Fruit fly (Drosophila melanogaster) whole organism, embryonic: ENCODE data around the gene His3.3A.

ENCODE experiments used
- Antp ChIP-seq: fragments of 200-800 bp; sonication (Bioruptor generic); optimal IDR thresholded peaks from 3 replicates; lab custom pipeline; 2016; ENCODE audit warnings: missing biosample characterization, missing genetic modification characterization
- CG10543 ChIP-seq: fragments of 200-800 bp; sonication (Bioruptor generic); optimal IDR thresholded peaks from 3 replicates; lab custom pipeline; 2017; ENCODE audit warnings: missing biosample characterization, mild to moderate bottlenecking, missing genetic modification characterization, moderate library complexity
- CG15479 ChIP-seq: fragments of 200-800 bp; sonication (Bioruptor generic); optimal IDR thresholded peaks from 3 replicates; lab custom pipeline; 2019; ENCODE audit warnings: missing biosample characterization, mild to moderate bottlenecking, missing genetic modification characterization, moderate library complexity
- CG16815 ChIP-seq: fragments of 200-800 bp; sonication (Bioruptor generic); optimal IDR thresholded peaks from 3 replicates; lab custom pipeline; 2017; ENCODE audit warnings: missing biosample characterization, mild to moderate bottlenecking, missing genetic modification characterization
- CG30403 ChIP-seq: fragments of 200-800 bp; sonication (Bioruptor generic); optimal IDR thresholded peaks from 3 replicates; lab custom pipeline; 2016; ENCODE audit warnings: missing biosample characterization, missing genetic modification characterization
- CG31224 ChIP-seq: fragments of 200-800 bp; sonication (Bioruptor generic); IDR thresholded peaks from 2 replicates; pipeline ENCODE4 v1.3.6; 2022; ENCODE audit warnings: missing biosample characterization, missing genetic modification characterization
- CG31388 ChIP-seq: fragments of 200-800 bp; sonication (Bioruptor generic); optimal IDR thresholded peaks from 2 replicates; lab custom pipeline; 2016; ENCODE audit warnings: missing biosample characterization, missing genetic modification characterization
- CG3163 ChIP-seq: fragments of 200-800 bp; sonication (Bioruptor generic); optimal IDR thresholded peaks from 3 replicates; lab custom pipeline; 2016; ENCODE audit warnings: missing biosample characterization, missing genetic modification characterization
- CG3995 ChIP-seq: fragments of 200-800 bp; sonication (Bioruptor generic); optimal IDR thresholded peaks from 3 replicates; lab custom pipeline; 2016; ENCODE audit warnings: missing biosample characterization, missing genetic modification characterization
- CG4730 ChIP-seq: fragments of 200-800 bp; sonication (Bioruptor generic); IDR thresholded peaks from 2 replicates; pipeline ENCODE4 v1.3.6; 2022; ENCODE audit warnings: missing biosample characterization, missing genetic modification characterization
- CG5180 ChIP-seq: fragments of 200-800 bp; sonication (Bioruptor generic); optimal IDR thresholded peaks from 3 replicates; lab custom pipeline; 2017; ENCODE audit warnings: missing biosample characterization, missing genetic modification characterization, mild to moderate bottlenecking, moderate library complexity, missing genetic modification reagents
- CG5245 ChIP-seq: fragments of 200-800 bp; sonication (Bioruptor generic); optimal IDR thresholded peaks from 3 replicates; lab custom pipeline; 2016; ENCODE audit warnings: missing biosample characterization, missing genetic modification characterization
- CG5953 ChIP-seq: fragments of 200-800 bp; sonication (Bioruptor generic); IDR thresholded peaks from 2 replicates; pipeline ENCODE4 v1.3.6; 2022; ENCODE audit warnings: missing biosample characterization, missing genetic modification characterization
- CG6654 ChIP-seq: fragments of 200-800 bp; sonication (Bioruptor generic); optimal IDR thresholded peaks from 2 replicates; lab custom pipeline; 2017; ENCODE audit warnings: missing biosample characterization, mild to moderate bottlenecking, missing genetic modification characterization
- CG7786 ChIP-seq: fragments of 200-800 bp; sonication (Bioruptor generic); optimal IDR thresholded peaks from 2 replicates; lab custom pipeline; 2016; ENCODE audit warnings: missing biosample characterization, missing genetic modification characterization
- CG9215 ChIP-seq: fragments of 200-800 bp; sonication (Bioruptor generic); IDR thresholded peaks from 2 replicates; pipeline ENCODE4 v1.3.6; 2022; ENCODE audit warnings: missing biosample characterization, missing genetic modification characterization
- CG9797 ChIP-seq: fragments of 200-800 bp; sonication (Bioruptor generic); optimal IDR thresholded peaks from 3 replicates; lab custom pipeline; 2018; ENCODE audit warnings: missing biosample characterization, mild to moderate bottlenecking, missing genetic modification characterization
- Drgx ChIP-seq: fragments of 200-800 bp; sonication (Bioruptor generic); IDR thresholded peaks from 2 replicates; pipeline ENCODE4 v1.3.6; 2022; ENCODE audit warnings: missing biosample characterization, missing genetic modification characterization
- Ets65A ChIP-seq: fragments of 200-800 bp; sonication (Bioruptor generic); peaks from one replicate; lab custom pipeline; 2016; ENCODE audit warnings: missing biosample characterization, missing genetic modification characterization
- Hr39 ChIP-seq: fragments of >200 bp; optimal IDR thresholded peaks from 2 replicates; lab custom pipeline; 2017
- Med ChIP-seq: fragments of 200-800 bp; sonication (Bioruptor generic); peaks from one replicate; lab custom pipeline; 2016; ENCODE audit warnings: missing biosample characterization, missing genetic modification characterization, mild to moderate bottlenecking, inconsistent platforms, moderate library complexity
- NFAT ChIP-seq: fragments of 200-800 bp; sonication (Bioruptor generic); IDR thresholded peaks from 2 replicates; pipeline ENCODE4 v1.3.6; 2022; ENCODE audit warnings: missing biosample characterization, missing genetic modification characterization
- Nf-YC ChIP-seq: fragments of 200-800 bp; optimal IDR thresholded peaks from 3 replicates; lab custom pipeline; 2019; ENCODE audit warnings: missing biosample characterization, mild to moderate bottlenecking, missing genetic modification characterization, moderate library complexity
- Optix ChIP-seq: fragments of 200-800 bp; sonication (Bioruptor generic); IDR thresholded peaks from 3 replicates; pipeline ENCODE4 v1.3.6; 2022; ENCODE audit warnings: missing biosample characterization, missing genetic modification characterization
- Trl ChIP-seq, 3 experiments: fragments of >200 bp in 2 of 3; fragments of 200-800 bp in 1 of 3; sonication (Bioruptor generic) in 1 of 3; optimal IDR thresholded peaks; 2 replicates in 1 of 3; 3 replicates in 2 of 3; lab custom pipeline; 2016 to 2017; ENCODE audit warnings: missing biosample characterization in 1 of 3, missing genetic modification characterization in 1 of 3
- al ChIP-seq: fragments of 200-800 bp; sonication (Bioruptor generic); IDR thresholded peaks from 2 replicates; pipeline ENCODE4 v1.3.6; 2022; ENCODE audit warnings: missing biosample characterization, missing genetic modification characterization
- cad ChIP-seq: fragments of >200 bp; optimal IDR thresholded peaks from 2 replicates; lab custom pipeline; 2017; ENCODE audit warnings: missing biosample characterization, missing genetic modification characterization
- crp ChIP-seq, 2 experiments: fragments of 200-800 bp; sonication (Bioruptor generic); optimal IDR thresholded peaks; 2 replicates in 1 of 2; 3 replicates in 1 of 2; lab custom pipeline; 2017; ENCODE audit warnings: missing biosample characterization in 2 of 2, missing genetic modification characterization in 2 of 2, mild to moderate bottlenecking in 1 of 2, moderate library complexity in 1 of 2
- cwo ChIP-seq: fragments of 200-800 bp; sonication (Bioruptor generic); optimal IDR thresholded peaks from 3 replicates; lab custom pipeline; 2017; ENCODE audit warnings: missing biosample characterization, missing genetic modification characterization, mild to moderate bottlenecking, moderate library complexity, missing genetic modification reagents
- danr ChIP-seq: fragments of 200-800 bp; sonication (Bioruptor generic); IDR thresholded peaks from 2 replicates; pipeline ENCODE4 v1.3.6; 2022; ENCODE audit warnings: missing biosample characterization, missing genetic modification characterization
- dpn ChIP-seq, 2 experiments: fragments of 200-800 bp; sonication (Bioruptor generic); optimal IDR thresholded peaks; 3 replicates each; lab custom pipeline; 2016; ENCODE audit warnings: missing biosample characterization in 2 of 2, missing genetic modification characterization in 2 of 2
- gcm ChIP-seq: fragments of 200-800 bp; sonication (Bioruptor generic); optimal IDR thresholded peaks from 2 replicates; lab custom pipeline; 2019; ENCODE audit warnings: missing biosample characterization, mild to moderate bottlenecking, missing genetic modification characterization, moderate library complexity
- slbo ChIP-seq: fragments of 200-800 bp; sonication (Bioruptor generic); IDR thresholded peaks from 2 replicates; pipeline ENCODE4 v1.3.6; 2022; ENCODE audit warnings: missing biosample characterization, missing genetic modification characterization
- sqz ChIP-seq: fragments of 200-800 bp; sonication (Bioruptor generic); optimal IDR thresholded peaks from 3 replicates; lab custom pipeline; 2018; ENCODE audit warnings: missing biosample characterization, mild to moderate bottlenecking, missing genetic modification characterization
- tin ChIP-seq: fragments of 200-800 bp; sonication (Bioruptor generic); optimal IDR thresholded peaks from 3 replicates; lab custom pipeline; 2016; ENCODE audit warnings: missing biosample characterization, missing genetic modification characterization
- zf30C ChIP-seq: fragments of 200-800 bp; sonication (Bioruptor generic); optimal IDR thresholded peaks from 3 replicates; lab custom pipeline; 2018; ENCODE audit warnings: missing biosample characterization, mild to moderate bottlenecking, missing genetic modification characterization

Gene His3.3A

DNA sequence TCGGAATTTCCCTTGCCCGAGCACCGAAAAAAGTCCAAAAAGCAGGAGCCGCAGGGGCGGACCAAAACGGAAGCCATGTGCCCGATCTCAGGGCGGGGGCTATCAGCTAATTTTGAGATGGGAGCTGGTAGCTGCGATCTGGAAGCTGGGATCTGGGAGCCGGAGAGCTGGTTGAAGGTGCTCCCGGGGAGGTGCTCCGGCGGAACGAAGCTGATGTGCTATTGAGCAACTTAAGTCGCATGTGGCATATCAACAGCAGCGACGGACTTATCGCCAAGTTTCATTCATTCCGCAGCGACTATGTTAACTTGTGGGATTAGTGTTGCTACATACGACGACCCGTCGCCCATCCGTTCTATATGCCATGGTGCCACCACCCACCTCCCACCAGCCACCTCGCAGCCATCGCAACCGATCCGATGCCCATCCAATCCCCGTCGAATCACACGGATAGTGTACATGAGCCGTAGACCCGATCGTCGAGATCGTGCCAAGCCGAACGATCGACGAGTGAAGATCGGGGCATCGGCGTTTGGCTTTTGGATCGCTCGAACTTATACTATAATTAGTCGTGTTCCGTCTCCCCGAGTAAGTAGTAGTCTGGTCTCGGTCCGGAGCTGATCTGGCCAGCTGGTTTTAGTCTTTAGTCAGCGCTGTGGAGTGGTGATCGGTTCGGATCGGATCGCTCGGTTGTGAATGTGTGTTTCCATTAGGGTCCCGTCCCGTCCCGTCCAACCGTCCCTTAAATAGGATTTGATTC, 25.6 kb upstream of the His3.3A start, which contains the start of gene Col4a1 (continued):
- peak; percentile 51 for TF ChIP-seq Nf-YC (tag; lab: Kevin White, UChicago)
- TF ChIP-seq CG10543 (GFP tag; lab: Kevin White, UChicago) = peak; percentile 80
- TF ChIP-seq cwo (GFP tag; lab: Kevin White, UChicago) = peak; percentile 30
- TF ChIP-seq slbo (GFP tag; lab: Robert Waterston, UW) = peak; percentile 26; the same call in 1 of the 2 replicates
- TF ChIP-seq Optix = 0 out of 3 replicates have a peak, but pooled peaks have one; percentile 22

DNA sequence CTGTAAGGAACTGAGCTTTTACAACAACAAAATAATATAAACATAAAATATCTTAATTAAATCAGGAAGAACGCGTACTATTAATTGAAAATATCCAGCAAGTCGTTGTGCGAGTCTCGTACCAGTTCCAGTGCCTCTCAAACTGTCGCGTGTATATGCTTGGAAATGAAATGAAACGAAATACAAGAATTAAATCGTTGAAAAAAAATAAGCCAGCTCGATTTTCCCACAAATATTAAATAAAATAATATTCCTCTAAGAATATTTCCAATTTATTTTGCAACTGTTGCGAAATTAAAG, 25.1 kb upstream of the His3.3A start:
- TF ChIP-seq CG5245 (GFP tag; lab: Kevin White, UChicago) (no peak), gcm (GFP tag; lab: Kevin White, UChicago) (no peak), CG6654 (GFP tag; lab: Kevin White, UChicago) (peak; percentile 74), CG30403 (GFP tag; lab: Kevin White, UChicago) (no peak), tin (GFP tag; lab: Kevin White, UChicago) (no peak), CG15479 (GFP tag; lab: Kevin White, UChicago) (no peak), Antp (no peak), CG31224 (GFP tag; lab: Robert Waterston, UW) (no peak), dpn (GFP tag; optimal IDR thresholded peaks at IDR 0.05; lab: Kevin White, UChicago) (no peak), cad (GFP tag; lab: Kevin White, UChicago) (peak; percentile 55), CG9215 (GFP tag; lab: Robert Waterston, UW) (no peak), CG16815 (GFP tag; lab: Kevin White, UChicago) (no peak), danr (GFP tag; lab: Robert Waterston, UW) (no peak)

DNA sequence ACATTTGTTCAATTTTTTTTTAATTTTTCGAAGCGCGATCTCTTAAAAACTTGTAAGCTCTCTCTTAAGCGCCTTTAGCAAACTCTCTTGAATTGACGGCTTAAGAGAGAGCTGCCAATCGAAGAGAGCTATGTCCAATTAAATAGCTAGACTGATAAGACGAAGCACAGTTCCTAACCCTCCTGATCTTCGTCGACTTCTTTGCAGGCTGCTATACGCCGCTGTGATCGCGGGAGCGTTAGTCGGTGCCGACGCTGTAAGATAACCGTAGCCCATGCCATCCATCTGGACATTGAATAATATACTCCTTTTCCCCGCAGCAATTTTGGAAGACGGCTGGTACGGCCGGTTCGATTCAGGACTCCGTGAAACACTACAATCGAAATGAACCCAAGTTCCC, 24.3 kb upstream of the His3.3A start:
- no peak for TF ChIP-seq CG31388 (GFP tag; lab: Kevin White, UChicago)
- TF ChIP-seq al (GFP tag; lab: Robert Waterston, UW) = no peak
- peak; percentile 49 for TF ChIP-seq CG3163
- TF ChIP-seq NFAT (GFP tag; lab: Robert Waterston, UW) = no peak
- no peak for TF ChIP-seq crp (GFP tag; optimal IDR thresholded peaks at IDR 0.05; lab: Kevin White, UChicago)
- no peak for TF ChIP-seq CG4730 (GFP tag; lab: Robert Waterston, UW)
- TF ChIP-seq Trl (optimal IDR thresholded peaks at IDR 0.05; lab: Kevin White, UChicago) = peak in 1 of 2 experiments; percentile 26
- no peak for TF ChIP-seq Trl (GFP tag; optimal IDR thresholded peaks at IDR 0.05; lab: Kevin White, UChicago)
- TF ChIP-seq Drgx = no peak
- TF ChIP-seq CG5180 (GFP tag; lab: Kevin White, UChicago) = no peak

DNA sequence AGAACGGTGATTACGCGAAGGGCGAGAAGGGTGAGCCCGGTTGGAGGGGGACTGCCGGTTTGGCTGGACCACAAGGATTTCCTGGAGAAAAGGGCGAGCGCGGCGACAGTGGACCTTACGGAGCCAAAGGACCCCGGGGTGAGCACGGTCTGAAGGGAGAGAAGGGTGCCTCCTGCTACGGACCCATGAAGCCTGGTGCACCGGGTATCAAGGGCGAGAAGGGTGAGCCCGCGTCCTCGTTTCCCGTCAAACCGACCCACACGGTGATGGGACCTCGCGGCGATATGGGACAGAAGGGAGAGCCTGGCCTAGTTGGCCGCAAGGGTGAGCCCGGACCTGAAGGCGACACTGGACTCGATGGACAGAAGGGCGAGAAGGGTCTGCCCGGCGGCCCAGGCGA, 23.5 kb upstream of the His3.3A start:
- no peak for TF ChIP-seq CG9797 (GFP tag; lab: Kevin White, UChicago)
- TF ChIP-seq CG3995 (GFP tag; lab: Kevin White, UChicago) = no peak
- peak; percentile 32 for TF ChIP-seq Med (GFP tag; lab: Kevin White, UChicago)
- TF ChIP-seq Ets65A = peak; percentile 92
- no peak for TF ChIP-seq sqz

DNA sequence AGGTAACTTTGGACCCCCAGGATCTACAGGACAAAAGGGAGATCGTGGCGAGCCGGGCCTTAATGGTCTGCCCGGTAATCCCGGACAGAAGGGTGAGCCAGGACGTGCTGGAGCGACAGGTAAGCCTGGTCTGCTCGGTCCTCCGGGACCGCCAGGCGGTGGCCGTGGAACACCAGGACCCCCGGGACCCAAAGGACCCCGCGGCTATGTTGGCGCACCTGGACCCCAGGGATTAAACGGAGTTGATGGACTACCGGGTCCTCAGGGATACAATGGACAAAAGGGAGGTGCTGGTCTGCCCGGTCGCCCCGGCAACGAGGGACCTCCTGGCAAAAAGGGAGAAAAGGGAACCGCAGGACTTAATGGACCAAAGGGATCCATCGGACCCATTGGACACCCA, 23.0 kb upstream of the His3.3A start:
- TF ChIP-seq Hr39 (peak; percentile 53), CG5953 (GFP tag; lab: Robert Waterston, UW) (no peak), zf30C (GFP tag; lab: Kevin White, UChicago) (no peak), CG7786 (no peak)
